Worm (Caenorhabditis elegans) whole organism, L4 larva: ENCODE measurements around the gene Y53G8AM.8.
A peak's percentile ranks its signal among the peaks of the same experiment; 100 is the strongest.

ENCODE experiments used
- D1046.2 ChIP-seq: fragments of 200-800 bp; sonication (Bioruptor generic); IDR thresholded peaks from 2 replicates; pipeline ENCODE4 v1.3.6; 2022; ENCODE audit warnings: missing genetic modification characterization, missing compliant biosample characterization
- T20F7.1 ChIP-seq: fragments of 200-800 bp; sonication (Bioruptor generic); optimal IDR thresholded peaks from 2 replicates; lab custom pipeline; 2018; ENCODE audit warnings: mild to moderate bottlenecking, missing genetic modification characterization, missing compliant biosample characterization
- T26A8.4 ChIP-seq: fragments of 200-800 bp; sonication (Bioruptor generic); IDR thresholded peaks from 2 replicates; pipeline ENCODE4 v1.3.6; 2022; ENCODE audit warnings: missing genetic modification characterization, missing compliant biosample characterization
- Y48G9A.11 ChIP-seq: fragments of 200-800 bp; sonication (Bioruptor generic); IDR thresholded peaks from 2 replicates; pipeline ENCODE4 v1.3.6; 2022; ENCODE audit warnings: missing genetic modification reagents, missing genetic modification characterization, missing compliant biosample characterization
- Y5F2A.4 ChIP-seq: fragments of 200-800 bp; sonication (Bioruptor generic); optimal IDR thresholded peaks from 2 replicates; lab custom pipeline; 2018; ENCODE audit warnings: mild to moderate bottlenecking, missing genetic modification characterization, missing compliant biosample characterization
- ZK546.5 ChIP-seq, 2 experiments: sonication (generic microtip); optimal IDR thresholded peaks; 2 replicates each; lab custom pipeline; 2017; ENCODE audit warnings: missing biosample characterization in 2 of 2, missing genetic modification characterization in 2 of 2
- aha-1 ChIP-seq: fragments of 150-350 bp; peaks from one replicate; lab custom pipeline; 2014; ENCODE audit warnings: missing biosample characterization, missing genetic modification characterization
- aly-2 ChIP-seq: sonication (generic microtip); optimal IDR thresholded peaks from 2 replicates; lab custom pipeline; 2018; ENCODE audit warnings: missing biosample characterization, missing genetic modification characterization
- arid-1 ChIP-seq: fragments of 200-800 bp; sonication (Bioruptor generic); conservative IDR thresholded peaks from 2 replicates; pipeline ENCODE4 v1.3.6; 2022; ENCODE audit warnings: missing genetic modification reagents, missing genetic modification characterization, missing compliant biosample characterization
- ceh-20 ChIP-seq: fragments of 200-800 bp; sonication (Bioruptor generic); IDR thresholded peaks from 2 replicates; pipeline ENCODE4 v1.3.6; 2022; ENCODE audit warnings: missing genetic modification reagents, missing genetic modification characterization, missing compliant biosample characterization
- ceh-28 ChIP-seq: fragments of 150-350 bp; optimal IDR thresholded peaks from 2 replicates; lab custom pipeline; 2014; ENCODE audit warnings: missing biosample characterization, missing genetic modification reagents, missing genetic modification characterization
- ceh-44 ChIP-seq: fragments of 200-800 bp; sonication (Bioruptor generic); IDR thresholded peaks from 2 replicates; pipeline ENCODE4 v1.3.6; 2022; ENCODE audit warnings: missing genetic modification reagents, missing genetic modification characterization, missing compliant biosample characterization
- ceh-62 ChIP-seq: sonication (generic microtip); optimal IDR thresholded peaks from 2 replicates; lab custom pipeline; 2017; ENCODE audit warnings: missing biosample characterization, missing genetic modification characterization
- ceh-82 ChIP-seq: sonication (generic microtip); optimal IDR thresholded peaks from 2 replicates; lab custom pipeline; 2017; ENCODE audit warnings: missing biosample characterization, missing genetic modification characterization
- cey-2 ChIP-seq: sonication (generic microtip); optimal IDR thresholded peaks from 3 replicates; lab custom pipeline; 2017; ENCODE audit warnings: missing genetic modification characterization, mild to moderate bottlenecking, missing compliant biosample characterization, antibody characterized with exemption, borderline replicate concordance; ENCODE audit not compliant: insufficient read depth
- daf-8 ChIP-seq: fragments of 200-800 bp; sonication (Bioruptor generic); IDR thresholded peaks from 2 replicates; pipeline ENCODE4 v1.3.6; 2022; ENCODE audit warnings: missing genetic modification characterization, missing compliant biosample characterization
- dmd-8 ChIP-seq: fragments of 200-800 bp; sonication (Bioruptor generic); IDR thresholded peaks from 2 replicates; pipeline ENCODE4 v1.3.6; 2022; ENCODE audit warnings: missing genetic modification characterization, missing compliant biosample characterization
- dmd-9 ChIP-seq: fragments of 200-800 bp; sonication (Bioruptor generic); IDR thresholded peaks from 2 replicates; pipeline ENCODE4 v1.3.6; 2022; ENCODE audit warnings: missing genetic modification reagents, missing genetic modification characterization, missing compliant biosample characterization
- dpl-1 ChIP-seq: fragments of 150-350 bp; optimal IDR thresholded peaks from 2 replicates; lab custom pipeline; 2014; ENCODE audit warnings: missing biosample characterization, missing genetic modification reagents, missing genetic modification characterization
- duxl-1 ChIP-seq: sonication (generic microtip); optimal IDR thresholded peaks from 2 replicates; lab custom pipeline; 2016; ENCODE audit warnings: mild to moderate bottlenecking, missing genetic modification characterization, moderate library complexity, missing compliant biosample characterization; ENCODE audit not compliant: poor library complexity
- fkh-10 ChIP-seq: fragments of 150-350 bp; optimal IDR thresholded peaks from 2 replicates; lab custom pipeline; 2014; ENCODE audit warnings: missing biosample characterization, missing genetic modification reagents, missing genetic modification characterization
- hlh-11 ChIP-seq: fragments of 200-800 bp; sonication (Bioruptor generic); optimal IDR thresholded peaks from 2 replicates; lab custom pipeline; 2018; ENCODE audit warnings: mild to moderate bottlenecking, missing genetic modification characterization, missing compliant biosample characterization
- hlh-30 ChIP-seq: sonication (generic microtip); optimal IDR thresholded peaks from 2 replicates; lab custom pipeline; 2017; ENCODE audit warnings: antibody characterized with exemption, mild to moderate bottlenecking, missing genetic modification characterization, missing compliant biosample characterization; ENCODE audit not compliant: insufficient read depth
- hmg-1.1 ChIP-seq: fragments of 200-800 bp; sonication (Bioruptor generic); IDR thresholded peaks from 2 replicates; pipeline ENCODE4 v1.3.6; 2022; ENCODE audit warnings: missing genetic modification reagents, missing genetic modification characterization, missing compliant biosample characterization
- lim-7 ChIP-seq: fragments of 200-800 bp; sonication (Bioruptor generic); IDR thresholded peaks from 2 replicates; pipeline ENCODE4 v1.3.6; 2022; ENCODE audit warnings: missing genetic modification characterization, missing compliant biosample characterization
- lin-1 ChIP-seq: fragments of 200-800 bp; sonication (Bioruptor generic); IDR thresholded peaks from 2 replicates; pipeline ENCODE4 v1.3.6; 2022; ENCODE audit warnings: missing genetic modification reagents, missing genetic modification characterization, missing compliant biosample characterization
- lin-13 ChIP-seq: fragments of 150-350 bp; optimal IDR thresholded peaks from 2 replicates; lab custom pipeline; 2014; ENCODE audit warnings: missing biosample characterization, missing genetic modification reagents, missing genetic modification characterization
- lin-29 ChIP-seq: fragments of 200-800 bp; sonication (Bioruptor generic); IDR thresholded peaks from 2 replicates; pipeline ENCODE4 v1.3.6; 2022; ENCODE audit warnings: missing genetic modification reagents, missing genetic modification characterization, missing compliant biosample characterization
- lsy-2 ChIP-seq, 2 experiments: fragments of 150-350 bp in 1 of 2; sonication (generic microtip) in 1 of 2; optimal IDR thresholded peaks; 2 replicates each; lab custom pipeline; 2014 to 2017; ENCODE audit warnings: missing biosample characterization in 2 of 2, missing genetic modification characterization in 2 of 2
- nhr-42 ChIP-seq: fragments of 200-800 bp; sonication (Bioruptor generic); IDR thresholded peaks from 2 replicates; pipeline ENCODE4 v1.3.6; 2022; ENCODE audit warnings: missing genetic modification characterization, missing compliant biosample characterization
- php-3 ChIP-seq: fragments of 200-800 bp; sonication (Bioruptor generic); IDR thresholded peaks from 2 replicates; pipeline ENCODE4 v1.3.6; 2022; ENCODE audit warnings: missing genetic modification reagents, missing genetic modification characterization, missing compliant biosample characterization
- set-16 ChIP-seq: fragments of 200-800 bp; sonication (Bioruptor generic); IDR thresholded peaks from 2 replicates; pipeline ENCODE4 v1.3.6; 2022; ENCODE audit warnings: missing genetic modification reagents, missing genetic modification characterization, missing compliant biosample characterization
- snpc-1.2 ChIP-seq: fragments of 200-800 bp; sonication (Bioruptor generic); IDR thresholded peaks from 2 replicates; pipeline ENCODE4 v1.3.6; 2022; ENCODE audit warnings: missing genetic modification reagents, missing genetic modification characterization, missing compliant biosample characterization
- unc-62 ChIP-seq, 3 experiments: fragments of 150-350 bp in 1 of 3; sonication (generic microtip); optimal IDR thresholded peaks in 2 of 3; peaks in 1 of 3; 1 replicate in 1 of 3; 2 replicates in 2 of 3; lab custom pipeline; 2014 to 2017; ENCODE audit warnings: missing biosample characterization in 3 of 3, missing genetic modification characterization in 3 of 3, missing genetic modification reagents in 3 of 3, missing genotype in 1 of 3
- zip-11 ChIP-seq: fragments of 200-800 bp; sonication (Bioruptor generic); IDR thresholded peaks from 2 replicates; pipeline ENCODE4 v1.3.6; 2022; ENCODE audit warnings: missing genetic modification characterization, missing compliant biosample characterization
- ztf-7 ChIP-seq: fragments of 150-350 bp; optimal IDR thresholded peaks from 2 replicates; lab custom pipeline; 2014; ENCODE audit warnings: missing biosample characterization, missing genetic modification characterization

Y53G8AM.8 gene

DNA sequence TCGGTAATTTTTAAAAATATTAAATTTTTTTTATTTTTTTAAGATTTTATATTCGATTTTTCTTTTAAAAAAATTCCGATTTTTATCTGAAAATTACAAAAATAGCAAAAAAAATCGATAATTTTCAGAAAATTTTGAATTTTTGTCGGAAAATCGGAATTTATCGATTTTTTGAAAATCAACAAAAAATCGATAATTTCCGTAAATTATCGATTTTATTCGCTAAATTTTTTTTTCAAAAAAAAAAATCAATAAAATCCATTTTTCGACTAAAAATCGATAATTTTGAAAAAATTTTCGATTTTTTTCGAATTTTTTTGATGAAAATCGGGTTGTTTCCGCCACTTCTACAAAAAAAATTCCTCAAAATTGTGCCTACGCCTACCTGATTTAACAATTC, 36.1 kb downstream of the Y53G8AM.8 start:
- TF ChIP-seq ceh-62 (tag; lab: Kevin White, UChicago), result no peak
- TF ChIP-seq ceh-28 (tag; lab: Kevin White, UChicago), result peak; percentile 89
- TF ChIP-seq, all 104 proteins: peak for 1

- TF ChIP-seq aly-2 (tag; lab: Kevin White, UChicago) (no peak), ceh-28 (tag; lab: Kevin White, UChicago) (peak; percentile 57)
These were observed 36.6 kb downstream of the Y53G8AM.8 start for ce11 chrIII:3241943-3242342.

ce11 chrIII:3241361-3241760, 37.1 kb downstream of the Y53G8AM.8 start:
- no peak for TF ChIP-seq ceh-82
- peak; percentile 31 for TF ChIP-seq ceh-28 (tag; lab: Kevin White, UChicago)
- TF ChIP-seq, all 104 proteins: peak for 1

ce11 chrIII:3240893-3241292, 37.6 kb downstream of the Y53G8AM.8 start:
- TF ChIP-seq ceh-82 (no peak), set-16 (GFP tag; lab: Robert Waterston, UW) (no peak), unc-62 (GFP tag; optimal IDR thresholded peaks at IDR 0.05 in 1 of 2; lab: Kevin White, UChicago) (peak in 1 of 2 experiments; percentile 10), unc-62 (tag; optimal IDR thresholded peaks at IDR 0.05; lab: Kevin White, UChicago) (no peak), dmd-8 (GFP tag; lab: Robert Waterston, UW) (no peak), aha-1 (peak; percentile 15), daf-8 (GFP tag; lab: Robert Waterston, UW) (no peak), ceh-44 (GFP tag; lab: Robert Waterston, UW) (no peak), ZK546.5 (tag; optimal IDR thresholded peaks at IDR 0.05; lab: Kevin White, UChicago) (no peak), ceh-28 (tag; lab: Kevin White, UChicago) (peak; percentile 88), php-3 (GFP tag; lab: Robert Waterston, UW) (no peak)

ce11 chrIII:3232650-3233152, 45.8 kb downstream of the Y53G8AM.8 start, which contains the start of gene Y53G8AL.1:
TSS of gene Y53G8AL.1 (plus strand) at chrIII:3233102.
- TF ChIP-seq set-16 (GFP tag; lab: Robert Waterston, UW), result peak; percentile 71
- TF ChIP-seq T20F7.1, result no peak

DNA sequence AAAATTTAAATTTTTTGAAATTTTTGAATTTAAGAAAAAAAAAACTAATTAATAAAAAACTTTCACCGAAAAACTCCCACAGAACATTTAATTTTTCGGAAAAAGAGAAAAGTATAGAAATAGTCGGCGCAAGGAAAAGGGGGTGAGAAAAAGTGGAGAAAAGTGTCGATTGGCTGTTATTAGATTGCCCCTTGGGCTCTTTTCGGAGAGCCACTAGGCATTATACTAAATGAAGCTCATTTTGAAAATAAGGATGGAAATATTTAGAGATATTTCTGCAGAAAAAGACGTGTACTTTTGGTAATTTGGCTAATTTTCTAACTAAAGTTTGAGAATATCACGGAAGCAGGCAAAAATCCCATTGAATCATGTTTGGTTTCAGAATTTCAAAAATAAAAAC, 54.4 kb downstream of the Y53G8AM.8 start:
- TF ChIP-seq hlh-11 (tag; lab: Kevin White, UChicago), result no peak
- no peak for TF ChIP-seq duxl-1 (tag; lab: Kevin White, UChicago)
- no peak for TF ChIP-seq lin-13
- TF ChIP-seq Y5F2A.4, result no peak
- no peak for TF ChIP-seq snpc-1.2 (GFP tag; lab: Robert Waterston, UW)
- no peak for TF ChIP-seq cey-2 (tag; lab: Kevin White, UChicago)
- no peak for TF ChIP-seq ztf-7 (tag; lab: Kevin White, UChicago)
- no peak for TF ChIP-seq lim-7 (GFP tag; lab: Robert Waterston, UW)
- no peak for TF ChIP-seq lin-29 (GFP tag; lab: Robert Waterston, UW)
- TF ChIP-seq D1046.2, result no peak
- no peak for TF ChIP-seq unc-62 (GFP tag; optimal IDR thresholded peaks at IDR 0.05 in 1 of 2; lab: Kevin White, UChicago)
- TF ChIP-seq unc-62 (tag; optimal IDR thresholded peaks at IDR 0.05; lab: Kevin White, UChicago), result no peak
- no peak for TF ChIP-seq nhr-42 (GFP tag; lab: Robert Waterston, UW)

DNA sequence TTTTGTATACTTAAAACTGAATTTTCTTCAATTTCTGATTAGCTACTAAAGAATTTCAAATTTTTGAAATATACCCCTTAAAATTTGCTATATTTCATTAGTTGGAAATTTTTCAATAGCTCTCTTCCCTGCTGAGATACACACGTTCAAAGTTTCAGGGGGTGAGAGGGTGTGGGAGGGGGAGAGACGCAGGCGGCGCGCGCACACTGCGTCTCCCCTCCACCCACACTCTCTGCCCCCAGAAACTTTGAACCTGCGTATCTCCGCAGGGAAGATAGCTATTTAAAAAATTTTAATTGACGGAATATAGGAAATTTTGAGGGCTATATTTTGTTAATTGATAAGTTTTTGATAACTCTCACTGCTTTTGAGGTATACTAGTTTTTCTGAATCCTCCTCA, 55.8 kb downstream of the Y53G8AM.8 start:
- TF ChIP-seq set-16 (GFP tag; lab: Robert Waterston, UW) (peak; percentile 53), Y48G9A.11 (GFP tag; lab: Robert Waterston, UW) (no peak)
- TF ChIP-seq, all 104 proteins: peak for 1

DNA sequence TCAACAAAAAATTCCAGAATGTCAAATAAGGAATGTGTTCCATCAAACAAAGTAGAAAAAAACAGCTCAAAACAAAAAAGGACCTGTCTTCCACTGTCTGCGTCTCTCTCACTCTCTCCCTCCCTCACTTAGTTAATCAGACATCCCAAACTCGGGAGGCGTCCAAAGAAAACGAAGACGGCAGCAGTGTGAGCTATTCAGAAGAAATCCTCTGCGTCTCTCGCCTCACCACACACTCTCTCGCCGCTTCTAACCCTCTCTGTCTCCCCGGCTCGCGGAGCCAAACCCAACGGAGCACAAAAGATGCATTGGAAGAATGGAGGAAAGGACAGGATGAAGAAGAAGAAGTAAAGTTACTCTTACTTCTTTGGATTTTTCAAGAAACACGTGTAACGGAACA, 58.2 kb downstream of the Y53G8AM.8 start:
- TF ChIP-seq dmd-9 (GFP tag; lab: Robert Waterston, UW) (no peak), fkh-10 (GFP tag; lab: Kevin White, UChicago) (peak; percentile 56), hlh-11 (tag; lab: Kevin White, UChicago) (no peak), lin-1 (no peak), zip-11 (GFP tag; lab: Robert Waterston, UW) (no peak), T26A8.4 (GFP tag; lab: Robert Waterston, UW) (no peak), lsy-2 (tag; optimal IDR thresholded peaks at IDR 0.05; lab: Kevin White, UChicago) (peak; percentile 23 to 24), ceh-20 (GFP tag; lab: Robert Waterston, UW) (no peak), ztf-7 (tag; lab: Kevin White, UChicago) (no peak), set-16 (GFP tag; lab: Robert Waterston, UW) (peak; percentile 54; the same call in 1 of the 2 replicates), dpl-1 (GFP tag; lab: Kevin White, UChicago) (peak; percentile 13), arid-1 (GFP tag; lab: Robert Waterston, UW) (0 out of 2 replicates have a peak, but pooled peaks have one; percentile 17), hmg-1.1 (GFP tag; lab: Robert Waterston, UW) (peak; percentile 72), hlh-30 (tag; lab: Kevin White, UChicago) (peak; percentile 17)
